Fruit fly (Drosophila melanogaster) whole organism, prepupa: ENCODE results near the gene CG1999.
A peak's percentile ranks its signal among the peaks of the same experiment; 100 is the strongest.

Experiments used
- CG10669 ChIP-seq: fragments of 200-800 bp; sonication (Bioruptor generic); optimal IDR thresholded peaks from 3 replicates; lab custom pipeline; 2018; ENCODE audit warnings: missing biosample characterization, mild to moderate bottlenecking, missing genetic modification characterization, moderate library complexity
- CG11294 ChIP-seq: fragments of 200-800 bp; sonication (Bioruptor generic); IDR thresholded peaks from 2 replicates; pipeline ENCODE4 v1.3.6; 2022; ENCODE audit warnings: missing biosample characterization, missing genetic modification characterization
- CG11762 ChIP-seq: fragments of 200-800 bp; sonication (Bioruptor generic); optimal IDR thresholded peaks from 3 replicates; lab custom pipeline; 2016; ENCODE audit warnings: missing biosample characterization, missing genetic modification characterization; ENCODE audit not compliant: insufficient read depth
- CG11902 ChIP-seq: fragments of 200-800 bp; sonication (Bioruptor generic); optimal IDR thresholded peaks from 3 replicates; lab custom pipeline; 2016; ENCODE audit warnings: missing biosample characterization, missing genetic modification characterization
- CG1621 ChIP-seq: fragments of 200-800 bp; sonication (Bioruptor generic); optimal IDR thresholded peaks from 3 replicates; lab custom pipeline; 2018; ENCODE audit warnings: missing biosample characterization, mild to moderate bottlenecking, missing genetic modification characterization
- CG16779 ChIP-seq: fragments of 200-800 bp; sonication (Bioruptor generic); optimal IDR thresholded peaks from 3 replicates; lab custom pipeline; 2017; ENCODE audit warnings: missing biosample characterization, mild to moderate bottlenecking, missing genetic modification characterization
- CG31627 ChIP-seq: fragments of 200-800 bp; sonication (Bioruptor generic); optimal IDR thresholded peaks from 3 replicates; lab custom pipeline; 2016; ENCODE audit warnings: missing biosample characterization, missing genetic modification characterization
- CG32006 ChIP-seq: fragments of 200-800 bp; sonication (Bioruptor generic); optimal IDR thresholded peaks from 3 replicates; lab custom pipeline; 2017; ENCODE audit warnings: missing biosample characterization, mild to moderate bottlenecking, missing genetic modification characterization
- CG34406 ChIP-seq: fragments of 200-800 bp; sonication (Bioruptor generic); optimal IDR thresholded peaks from 3 replicates; lab custom pipeline; 2016; ENCODE audit warnings: missing biosample characterization, missing genetic modification characterization
- CG3919 ChIP-seq: fragments of 200-800 bp; sonication (Bioruptor generic); optimal IDR thresholded peaks from 3 replicates; lab custom pipeline; 2016; ENCODE audit warnings: missing biosample characterization, missing genetic modification characterization
- CG4318 ChIP-seq: fragments of 200-800 bp; sonication (Bioruptor generic); optimal IDR thresholded peaks from 3 replicates; lab custom pipeline; 2017; ENCODE audit warnings: missing biosample characterization, mild to moderate bottlenecking, missing genetic modification characterization
- CG6163 ChIP-seq: fragments of 200-800 bp; sonication (Bioruptor generic); IDR thresholded peaks from 3 replicates; pipeline ENCODE4 v1.3.6; 2022; ENCODE audit warnings: missing biosample characterization, missing genetic modification characterization
- CG6276 ChIP-seq: fragments of 200-800 bp; sonication (Bioruptor generic); optimal IDR thresholded peaks from 2 replicates; lab custom pipeline; 2017; ENCODE audit warnings: missing biosample characterization, mild to moderate bottlenecking, missing genetic modification characterization
- CG6808 ChIP-seq: fragments of 200-800 bp; sonication (Bioruptor generic); optimal IDR thresholded peaks from 3 replicates; lab custom pipeline; 2017; ENCODE audit warnings: missing biosample characterization, missing genetic modification characterization, mild to moderate bottlenecking, moderate library complexity, missing genetic modification reagents
- CG6854 ChIP-seq: fragments of 200-800 bp; sonication (Bioruptor generic); optimal IDR thresholded peaks from 2 replicates; lab custom pipeline; 2017; ENCODE audit warnings: missing biosample characterization, mild to moderate bottlenecking, missing genetic modification characterization
- CG7368 ChIP-seq: fragments of 200-800 bp; sonication (Bioruptor generic); optimal IDR thresholded peaks from 3 replicates; lab custom pipeline; 2016; ENCODE audit warnings: missing biosample characterization, missing genetic modification characterization
- CG8119 ChIP-seq: fragments of 200-800 bp; sonication (Bioruptor generic); IDR thresholded peaks from 3 replicates; pipeline ENCODE4 v1.3.6; 2022; ENCODE audit warnings: missing biosample characterization, missing genetic modification characterization
- CG8319 ChIP-seq: fragments of 200-800 bp; sonication (Bioruptor generic); optimal IDR thresholded peaks from 3 replicates; lab custom pipeline; 2016; ENCODE audit warnings: missing biosample characterization, missing genetic modification characterization
- CG8632 ChIP-seq: fragments of 200-800 bp; sonication (Bioruptor generic); optimal IDR thresholded peaks from 3 replicates; lab custom pipeline; 2016; ENCODE audit warnings: missing biosample characterization, missing genetic modification characterization
- CG9139 ChIP-seq: fragments of 200-800 bp; sonication (Bioruptor generic); optimal IDR thresholded peaks from 3 replicates; lab custom pipeline; 2017; ENCODE audit warnings: missing biosample characterization, mild to moderate bottlenecking, missing genetic modification characterization
- Eip75B ChIP-seq: fragments of 200-800 bp; sonication (Bioruptor generic); optimal IDR thresholded peaks from 3 replicates; lab custom pipeline; 2016; ENCODE audit warnings: missing biosample characterization, missing genetic modification characterization
- Eip78C ChIP-seq: fragments of 200-800 bp; sonication (Bioruptor generic); peaks from one replicate; lab custom pipeline; 2016; ENCODE audit warnings: missing biosample characterization, missing genetic modification characterization
- Ets21C ChIP-seq: fragments of 200-800 bp; sonication (Bioruptor generic); optimal IDR thresholded peaks from 3 replicates; lab custom pipeline; 2016; ENCODE audit warnings: missing biosample characterization, missing genetic modification characterization
- Gug ChIP-seq: fragments of 200-800 bp; sonication (Bioruptor generic); IDR thresholded peaks from 2 replicates; pipeline ENCODE4 v1.3.6; 2022; ENCODE audit warnings: missing biosample characterization, missing genetic modification characterization
- Hr39 ChIP-seq: fragments of 200-800 bp; sonication (Bioruptor generic); optimal IDR thresholded peaks from 2 replicates; lab custom pipeline; 2016; ENCODE audit warnings: missing biosample characterization, missing genetic modification characterization
- Lpt ChIP-seq: fragments of 200-800 bp; sonication (Bioruptor generic); optimal IDR thresholded peaks from 3 replicates; lab custom pipeline; 2016; ENCODE audit warnings: missing biosample characterization, missing genetic modification characterization
- Met ChIP-seq: fragments of 200-800 bp; sonication (Bioruptor generic); optimal IDR thresholded peaks from 3 replicates; lab custom pipeline; 2016; ENCODE audit warnings: missing biosample characterization, missing genetic modification characterization
- OdsH ChIP-seq: fragments of 200-800 bp; sonication (Bioruptor generic); optimal IDR thresholded peaks from 3 replicates; lab custom pipeline; 2016; ENCODE audit warnings: missing biosample characterization, missing genetic modification characterization
- Smox ChIP-seq: fragments of 200-800 bp; sonication (Bioruptor generic); optimal IDR thresholded peaks from 3 replicates; lab custom pipeline; 2016; ENCODE audit warnings: missing biosample characterization, missing genetic modification characterization
- Sox14 ChIP-seq: fragments of 200-800 bp; sonication (Bioruptor generic); optimal IDR thresholded peaks from 3 replicates; lab custom pipeline; 2016; ENCODE audit warnings: missing biosample characterization, missing genetic modification characterization
- Sox15 ChIP-seq: fragments of 200-800 bp; sonication (Bioruptor generic); optimal IDR thresholded peaks from 3 replicates; lab custom pipeline; 2016; ENCODE audit warnings: missing biosample characterization, missing genetic modification characterization
- achi ChIP-seq: fragments of 200-800 bp; sonication (Bioruptor generic); optimal IDR thresholded peaks from 3 replicates; lab custom pipeline; 2016; ENCODE audit warnings: missing biosample characterization, missing genetic modification characterization
- acj6 ChIP-seq: fragments of 200-800 bp; sonication (Bioruptor generic); optimal IDR thresholded peaks from 3 replicates; lab custom pipeline; 2016; ENCODE audit warnings: missing biosample characterization, missing genetic modification characterization
- cyc ChIP-seq: fragments of 200-800 bp; sonication (Bioruptor generic); optimal IDR thresholded peaks from 3 replicates; lab custom pipeline; 2016; ENCODE audit warnings: missing biosample characterization, missing genetic modification characterization
- dsx ChIP-seq: fragments of 200-800 bp; optimal IDR thresholded peaks from 3 replicates; lab custom pipeline; 2019; ENCODE audit warnings: missing biosample characterization, mild to moderate bottlenecking, missing genetic modification characterization, moderate library complexity; ENCODE audit not compliant: poor library complexity, severe bottlenecking
- eg ChIP-seq: fragments of 200-800 bp; sonication (Bioruptor generic); IDR thresholded peaks from 3 replicates; pipeline ENCODE4 v1.3.6; 2022; ENCODE audit warnings: missing biosample characterization, missing genetic modification characterization
- esn ChIP-seq: fragments of 200-800 bp; sonication (Bioruptor generic); optimal IDR thresholded peaks from 2 replicates; lab custom pipeline; 2016; ENCODE audit warnings: missing biosample characterization, mild to moderate bottlenecking, missing genetic modification characterization, moderate library complexity
- fd59A ChIP-seq: fragments of 200-800 bp; sonication (Bioruptor generic); optimal IDR thresholded peaks from 2 replicates; lab custom pipeline; 2017; ENCODE audit warnings: missing biosample characterization, mild to moderate bottlenecking, missing genetic modification characterization, missing genetic modification reagents
- fd85E ChIP-seq: fragments of 200-800 bp; sonication (Bioruptor generic); optimal IDR thresholded peaks from 3 replicates; lab custom pipeline; 2016; ENCODE audit warnings: missing biosample characterization, missing genetic modification characterization
- fkh ChIP-seq: fragments of 200-800 bp; sonication (Bioruptor generic); optimal IDR thresholded peaks from 3 replicates; lab custom pipeline; 2017; ENCODE audit warnings: missing biosample characterization, mild to moderate bottlenecking, missing genetic modification characterization, moderate library complexity
- lz ChIP-seq: fragments of 200-800 bp; sonication (Bioruptor generic); optimal IDR thresholded peaks from 3 replicates; lab custom pipeline; 2016; ENCODE audit warnings: missing biosample characterization, missing genetic modification characterization
- net ChIP-seq: fragments of 200-800 bp; sonication (Bioruptor generic); optimal IDR thresholded peaks from 3 replicates; lab custom pipeline; 2016; ENCODE audit warnings: missing biosample characterization, missing genetic modification characterization
- salr ChIP-seq, 2 experiments: fragments of 200-800 bp; sonication (Bioruptor generic); optimal IDR thresholded peaks; 3 replicates each; lab custom pipeline; 2016 to 2018; ENCODE audit warnings: missing biosample characterization in 2 of 2, missing genetic modification characterization in 2 of 2, mild to moderate bottlenecking in 1 of 2
- spab ChIP-seq: fragments of 200-800 bp; sonication (Bioruptor generic); optimal IDR thresholded peaks from 2 replicates; lab custom pipeline; 2017; ENCODE audit warnings: missing biosample characterization, mild to moderate bottlenecking, missing genetic modification characterization, missing genetic modification reagents
- ss ChIP-seq, 2 experiments: fragments of 200-800 bp; sonication (Bioruptor generic); optimal IDR thresholded peaks; 2 replicates in 1 of 2; 3 replicates in 1 of 2; lab custom pipeline; 2017 to 2018; ENCODE audit warnings: mild to moderate bottlenecking in 2 of 2, missing biosample characterization in 2 of 2, missing genetic modification characterization in 2 of 2, moderate library complexity in 1 of 2
- svp ChIP-seq: fragments of 200-800 bp; sonication (Bioruptor generic); peaks from one replicate; lab custom pipeline; 2016; ENCODE audit warnings: missing biosample characterization, missing genetic modification characterization
- vri ChIP-seq: fragments of 200-800 bp; sonication (Bioruptor generic); optimal IDR thresholded peaks from 3 replicates; lab custom pipeline; 2016; ENCODE audit warnings: missing biosample characterization, mild to moderate bottlenecking, missing genetic modification characterization

CG1999 gene

DNA sequence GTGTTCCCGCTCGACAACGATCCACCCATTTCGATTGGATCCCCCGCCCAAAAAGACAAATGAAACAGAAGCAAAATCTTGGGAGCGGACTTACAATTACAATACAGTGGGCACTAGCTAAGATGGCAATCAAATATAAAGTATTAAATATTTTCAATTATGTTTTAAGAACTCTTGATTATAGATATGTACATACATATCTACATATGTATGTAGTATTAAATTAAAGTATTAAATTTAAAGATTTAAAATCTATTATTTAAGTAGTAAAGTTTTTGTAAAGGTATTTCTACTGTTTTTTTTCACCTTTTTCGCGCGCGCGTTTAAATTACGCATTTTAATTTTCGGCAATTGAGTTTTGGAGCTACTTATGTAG, 23.8 kb upstream of the CG1999 start (continued):
- TF ChIP-seq CG32006 (GFP tag; lab: Kevin White, UChicago) (peak; percentile 61), Eip78C (GFP tag; lab: Kevin White, UChicago) (peak; percentile 75), fd85E (GFP tag; lab: Kevin White, UChicago) (no peak), CG1621 (tag; lab: Kevin White, UChicago) (no peak), CG8319 (GFP tag; lab: Kevin White, UChicago) (no peak), CG31627 (GFP tag; lab: Kevin White, UChicago) (no peak), Eip75B (GFP tag; lab: Kevin White, UChicago) (no peak), dsx (GFP tag; lab: Kevin White, UChicago) (peak; percentile 62), OdsH (GFP tag; lab: Kevin White, UChicago) (peak; percentile 73), net (GFP tag; lab: Kevin White, UChicago) (no peak), CG8119 (GFP tag; lab: Robert Waterston, UW) (peak; percentile 78), CG11294 (GFP tag; lab: Robert Waterston, UW) (peak; percentile 25; the same call in 1 of the 2 replicates), esn (GFP tag; lab: Kevin White, UChicago) (peak; percentile 8), CG16779 (no peak), CG8632 (GFP tag; lab: Kevin White, UChicago) (peak; percentile 66)
- TF ChIP-seq, all 60 proteins: peak for 33

DNA sequence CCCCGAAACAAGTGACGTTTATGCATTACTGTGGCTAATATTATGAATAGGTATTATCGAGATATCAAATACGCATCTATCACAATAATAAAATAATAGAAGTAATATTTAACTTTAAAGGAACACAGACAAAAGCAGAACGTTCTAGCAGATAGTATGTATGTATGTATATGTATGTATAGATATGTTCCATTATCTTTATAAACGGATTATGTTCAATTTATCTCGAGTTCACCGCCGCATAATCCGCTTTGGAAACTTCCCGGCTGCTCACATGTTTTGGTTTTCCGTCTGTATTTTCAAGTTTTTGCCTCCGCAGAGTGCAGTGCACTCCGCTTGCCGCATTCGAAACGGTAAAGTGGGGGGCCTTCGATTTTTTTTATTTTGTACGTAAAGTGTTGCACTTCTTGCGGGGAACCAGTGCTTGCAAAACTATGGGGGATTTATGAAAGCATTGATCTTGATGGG, 23.0 kb upstream of the CG1999 start:
- peak; percentile 53 for TF ChIP-seq CG1621 (tag; lab: Kevin White, UChicago)
- peak; percentile 65 for TF ChIP-seq CG34406
- TF ChIP-seq CG6808 (GFP tag; lab: Kevin White, UChicago): peak; percentile 60
- TF ChIP-seq eg (GFP tag; lab: Robert Waterston, UW): peak; percentile 75
- peak; percentile 91 for TF ChIP-seq dsx (GFP tag; lab: Kevin White, UChicago)
- peak; percentile 56 for TF ChIP-seq CG10669 (GFP tag; lab: Kevin White, UChicago)
- TF ChIP-seq esn (GFP tag; lab: Kevin White, UChicago): peak; percentile 81
- TF ChIP-seq Met (GFP tag; lab: Kevin White, UChicago): peak; percentile 78
- peak; percentile 46 for TF ChIP-seq cyc (GFP tag; lab: Kevin White, UChicago)
- peak; percentile 50 for TF ChIP-seq CG6276 (GFP tag; lab: Kevin White, UChicago)
- TF ChIP-seq fd59A (GFP tag; lab: Kevin White, UChicago): peak; percentile 52
- TF ChIP-seq CG6854 (GFP tag; lab: Kevin White, UChicago): peak; percentile 25
- TF ChIP-seq lz: peak; percentile 67
- TF ChIP-seq CG32006 (GFP tag; lab: Kevin White, UChicago): peak; percentile 44
- peak; percentile 79 for TF ChIP-seq CG16779
- TF ChIP-seq Eip75B (GFP tag; lab: Kevin White, UChicago): peak; percentile 83
- TF ChIP-seq salr (GFP tag; optimal IDR thresholded peaks at IDR 0.05; lab: Kevin White, UChicago): no peak
- TF ChIP-seq ss (GFP tag; optimal IDR thresholded peaks at IDR 0.05; lab: Kevin White, UChicago): peak; percentile 70 to 83
- TF ChIP-seq Sox15 (GFP tag; lab: Kevin White, UChicago): peak; percentile 13
- peak; percentile 11 for TF ChIP-seq Hr39 (GFP tag; lab: Kevin White, UChicago)
- peak; percentile 59 for TF ChIP-seq CG3919 (GFP tag; lab: Kevin White, UChicago)
- no peak for TF ChIP-seq fd85E (GFP tag; lab: Kevin White, UChicago)
- TF ChIP-seq CG8319 (GFP tag; lab: Kevin White, UChicago): peak; percentile 29
- TF ChIP-seq CG9139: peak; percentile 36
- peak; percentile 32 for TF ChIP-seq Ets21C (GFP tag; lab: Kevin White, UChicago)
- TF ChIP-seq vri (GFP tag; lab: Kevin White, UChicago): peak; percentile 69
- TF ChIP-seq Lpt: no peak
- TF ChIP-seq fkh (GFP tag; lab: Kevin White, UChicago): no peak
- peak; percentile 86 for TF ChIP-seq svp (GFP tag; lab: Kevin White, UChicago)
- TF ChIP-seq spab (GFP tag; lab: Kevin White, UChicago): peak; percentile 40
- peak; percentile 63 for TF ChIP-seq OdsH (GFP tag; lab: Kevin White, UChicago)
- peak; percentile 18 for TF ChIP-seq CG4318 (GFP tag; lab: Kevin White, UChicago)
- TF ChIP-seq Smox: peak; percentile 74
- peak; percentile 24 for TF ChIP-seq CG11902 (GFP tag; lab: Kevin White, UChicago)
- peak; percentile 79 for TF ChIP-seq CG8119 (GFP tag; lab: Robert Waterston, UW)
- TF ChIP-seq CG7368 (GFP tag; lab: Kevin White, UChicago): peak; percentile 51
- peak; percentile 37; the same call in 1 of the 2 replicates for TF ChIP-seq Gug (GFP tag; lab: Robert Waterston, UW)
- peak; percentile 40; the same call in 1 of the 2 replicates for TF ChIP-seq CG11294 (GFP tag; lab: Robert Waterston, UW)
- peak; percentile 87 for TF ChIP-seq CG6163 (GFP tag; lab: Robert Waterston, UW)
- TF ChIP-seq acj6 (GFP tag; lab: Kevin White, UChicago): peak; percentile 69
- TF ChIP-seq Sox14 (GFP tag; lab: Kevin White, UChicago): peak; percentile 19
- peak; percentile 63 for TF ChIP-seq achi (GFP tag; lab: Kevin White, UChicago)
- TF ChIP-seq CG11762 (GFP tag; lab: Kevin White, UChicago): no peak
